Worm (Caenorhabditis elegans) whole organism, mixed stage, embryonic: Measurements from ENCODE around the gene lsd-1.
A peak's percentile ranks its signal among the peaks of the same experiment; 100 is the strongest.

Experiments used
- M03D4.4 ChIP-seq: sonication (generic microtip); optimal IDR thresholded peaks from 2 replicates; lab custom pipeline; 2017; ENCODE audit warnings: mild to moderate bottlenecking, missing genetic modification characterization, missing compliant biosample characterization
- bed-3 ChIP-seq: fragments of 200-800 bp; sonication (Bioruptor generic); optimal IDR thresholded peaks from 3 replicates; lab custom pipeline; 2018; ENCODE audit warnings: mild to moderate bottlenecking, missing genetic modification characterization, moderate library complexity, missing compliant biosample characterization
- blmp-1 ChIP-seq: fragments of 150-350 bp; optimal IDR thresholded peaks from 2 replicates; lab custom pipeline; 2014; ENCODE audit warnings: missing biosample characterization, missing genetic modification characterization
- ceh-39 ChIP-seq: fragments of 150-350 bp; optimal IDR thresholded peaks from 2 replicates; lab custom pipeline; 2014; ENCODE audit warnings: missing biosample characterization, missing genetic modification characterization
- ceh-43 ChIP-seq: fragments of 200-800 bp; sonication (Bioruptor generic); optimal IDR thresholded peaks from 2 replicates; lab custom pipeline; 2018; ENCODE audit warnings: mild to moderate bottlenecking, missing genetic modification characterization, moderate library complexity, missing compliant biosample characterization
- ceh-83 ChIP-seq: fragments of 200-800 bp; sonication (Bioruptor generic); optimal IDR thresholded peaks from 2 replicates; lab custom pipeline; 2018; ENCODE audit warnings: mild to moderate bottlenecking, missing genetic modification characterization, missing compliant biosample characterization
- ces-1 ChIP-seq: fragments of 150-350 bp; optimal IDR thresholded peaks from 2 replicates; lab custom pipeline; 2014; ENCODE audit warnings: missing biosample characterization, missing genetic modification reagents, missing genetic modification characterization
- cnd-1 ChIP-seq: fragments of 200-800 bp; sonication (Bioruptor generic); optimal IDR thresholded peaks from 2 replicates; lab custom pipeline; 2018; ENCODE audit warnings: mild to moderate bottlenecking, missing genetic modification characterization, missing compliant biosample characterization
- drap-1 ChIP-seq: fragments of 200-800 bp; sonication (Bioruptor generic); optimal IDR thresholded peaks from 3 replicates; lab custom pipeline; 2018; ENCODE audit warnings: mild to moderate bottlenecking, missing genetic modification characterization, missing compliant biosample characterization
- elt-1 ChIP-seq: sonication (generic microtip); optimal IDR thresholded peaks from 2 replicates; lab custom pipeline; 2017; ENCODE audit warnings: missing genetic modification characterization, mild to moderate bottlenecking, missing compliant biosample characterization, antibody characterized with exemption, moderate library complexity, borderline replicate concordance; ENCODE audit not compliant: insufficient read depth
- elt-3 ChIP-seq: fragments of 150-350 bp; optimal IDR thresholded peaks from 2 replicates; lab custom pipeline; 2014; ENCODE audit warnings: missing biosample characterization, missing genetic modification characterization
- flh-1 ChIP-seq: fragments of 200-800 bp; sonication (Bioruptor generic); optimal IDR thresholded peaks from 2 replicates; lab custom pipeline; 2018; ENCODE audit warnings: mild to moderate bottlenecking, missing genetic modification characterization, moderate library complexity, missing compliant biosample characterization
- ham-2 ChIP-seq: fragments of 200-800 bp; sonication (Bioruptor generic); optimal IDR thresholded peaks from 2 replicates; lab custom pipeline; 2018; ENCODE audit warnings: mild to moderate bottlenecking, missing genetic modification characterization, missing compliant biosample characterization
- hlh-1 ChIP-seq: fragments of 150-350 bp; optimal IDR thresholded peaks from 2 replicates; lab custom pipeline; 2014; ENCODE audit warnings: missing biosample characterization, missing genetic modification reagents, missing genetic modification characterization
- lin-13 ChIP-seq: fragments of 150-350 bp; optimal IDR thresholded peaks from 2 replicates; lab custom pipeline; 2014; ENCODE audit warnings: missing biosample characterization, missing genetic modification characterization
- lin-32 ChIP-seq: fragments of 200-800 bp; sonication (Bioruptor generic); optimal IDR thresholded peaks from 2 replicates; lab custom pipeline; 2018; ENCODE audit warnings: mild to moderate bottlenecking, missing genetic modification characterization, missing compliant biosample characterization
- mab-5 ChIP-seq: fragments of 150-350 bp; optimal IDR thresholded peaks from 2 replicates; lab custom pipeline; 2014; ENCODE audit warnings: missing biosample characterization, missing genetic modification characterization
- mep-1 ChIP-seq: fragments of 150-350 bp; optimal IDR thresholded peaks from 2 replicates; lab custom pipeline; 2017; ENCODE audit warnings: missing biosample characterization, missing genetic modification reagents, missing genetic modification characterization, inconsistent platforms
- mls-2 ChIP-seq: sonication (generic microtip); optimal IDR thresholded peaks from 2 replicates; lab custom pipeline; 2016; ENCODE audit warnings: mild to moderate bottlenecking, missing genetic modification characterization, moderate library complexity, missing compliant biosample characterization
- nhr-12 ChIP-seq: fragments of 150-350 bp; optimal IDR thresholded peaks from 2 replicates; lab custom pipeline; 2014; ENCODE audit warnings: missing biosample characterization, missing genetic modification characterization
- nhr-237 ChIP-seq: fragments of 150-350 bp; optimal IDR thresholded peaks from 2 replicates; lab custom pipeline; 2014; ENCODE audit warnings: missing biosample characterization, missing genetic modification characterization
- nhr-28 ChIP-seq: fragments of 150-350 bp; optimal IDR thresholded peaks from 2 replicates; lab custom pipeline; 2014; ENCODE audit warnings: missing biosample characterization, missing genetic modification characterization
- pha-4 ChIP-seq: fragments of 150-350 bp; optimal IDR thresholded peaks from 2 replicates; lab custom pipeline; 2018; ENCODE audit warnings: missing biosample characterization, missing genetic modification reagents, missing genetic modification characterization
- sem-2 ChIP-seq: fragments of 200-800 bp; sonication (Bioruptor generic); optimal IDR thresholded peaks from 2 replicates; lab custom pipeline; 2018; ENCODE audit warnings: mild to moderate bottlenecking, missing genetic modification characterization, missing compliant biosample characterization
- snpc-4 ChIP-seq: fragments of 150-350 bp; optimal IDR thresholded peaks from 2 replicates; lab custom pipeline; 2014; ENCODE audit warnings: missing biosample characterization, missing genetic modification characterization
- sptf-1 ChIP-seq: sonication (generic microtip); optimal IDR thresholded peaks from 2 replicates; lab custom pipeline; 2017; ENCODE audit warnings: mild to moderate bottlenecking, missing genetic modification characterization, moderate library complexity, missing compliant biosample characterization
- tbx-8 ChIP-seq: fragments of 200-800 bp; sonication (Bioruptor generic); optimal IDR thresholded peaks from 2 replicates; lab custom pipeline; 2018; ENCODE audit warnings: mild to moderate bottlenecking, missing genetic modification characterization, moderate library complexity, missing compliant biosample characterization
- unc-120 ChIP-seq: sonication (generic microtip); optimal IDR thresholded peaks from 2 replicates; lab custom pipeline; 2017; ENCODE audit warnings: missing genetic modification characterization, missing compliant biosample characterization; ENCODE audit not compliant: poor library complexity, severe bottlenecking
- unc-39 ChIP-seq: fragments of 150-350 bp; optimal IDR thresholded peaks from 2 replicates; lab custom pipeline; 2014; ENCODE audit warnings: missing biosample characterization, missing genetic modification characterization
- unc-62 ChIP-seq: fragments of 150-350 bp; optimal IDR thresholded peaks from 2 replicates; lab custom pipeline; 2014; ENCODE audit warnings: missing biosample characterization, missing genetic modification reagents, missing genetic modification characterization
- ztf-11 ChIP-seq: fragments of 150-350 bp; optimal IDR thresholded peaks from 2 replicates; lab custom pipeline; 2014; ENCODE audit warnings: missing biosample characterization, missing genetic modification characterization

lsd-1 gene

ce11 chrX:11965663-11966304 is 17.1 kb downstream of the lsd-1 start, which contains the start of gene sams-1:
Gene sams-1 (plus strand): TSS chrX:11965962.
- TF ChIP-seq ceh-43 (GFP tag; lab: Kevin White, UChicago) = no peak
- peak; percentile 75 for TF ChIP-seq elt-1

- TF ChIP-seq unc-39 (tag; lab: Kevin White, UChicago) = no peak
- no peak for TF ChIP-seq hlh-1
- TF ChIP-seq ceh-39 (tag; lab: Kevin White, UChicago) = no peak
- TF ChIP-seq nhr-28 (tag; lab: Kevin White, UChicago) = no peak
- TF ChIP-seq nhr-237 = no peak
- TF ChIP-seq bed-3 (GFP tag; lab: Kevin White, UChicago) = no peak
- TF ChIP-seq flh-1 (GFP tag; lab: Kevin White, UChicago) = no peak
- TF ChIP-seq ces-1 (GFP tag; lab: Kevin White, UChicago) = no peak
- no peak for TF ChIP-seq sem-2 (GFP tag; lab: Kevin White, UChicago)
- TF ChIP-seq, all 35 proteins: peak for 0
Observed at ce11 chrX:11967034-11967433, 18.4 kb downstream of the lsd-1 start.

ce11 chrX:11968024-11968598 is 19.5 kb downstream of the lsd-1 start:
- TF ChIP-seq cnd-1 (tag; lab: Kevin White, UChicago) = no peak
- TF ChIP-seq mls-2 (tag; lab: Kevin White, UChicago) = no peak
- no peak for TF ChIP-seq sptf-1 (tag; lab: Kevin White, UChicago)
- no peak for TF ChIP-seq nhr-237
- TF ChIP-seq unc-120 (tag; lab: Kevin White, UChicago) = no peak
- no peak for TF ChIP-seq ceh-39 (tag; lab: Kevin White, UChicago)
- TF ChIP-seq snpc-4 (tag; lab: Kevin White, UChicago) = no peak
- TF ChIP-seq hlh-1 = no peak
- no peak for TF ChIP-seq bed-3 (GFP tag; lab: Kevin White, UChicago)
- TF ChIP-seq tbx-8 (GFP tag; lab: Kevin White, UChicago) = no peak
- no peak for TF ChIP-seq pha-4
- TF ChIP-seq blmp-1 = no peak
- no peak for TF ChIP-seq ceh-43 (GFP tag; lab: Kevin White, UChicago)
- no peak for TF ChIP-seq mab-5
- no peak for TF ChIP-seq M03D4.4 (tag; lab: Kevin White, UChicago)
- no peak for TF ChIP-seq ztf-11 (tag; lab: Kevin White, UChicago)
- TF ChIP-seq, all 35 proteins: peak for 0

- TF ChIP-seq nhr-28 (tag; lab: Kevin White, UChicago) (no peak), ces-1 (GFP tag; lab: Kevin White, UChicago) (no peak), elt-3 (tag; lab: Kevin White, UChicago) (no peak), sptf-1 (tag; lab: Kevin White, UChicago) (no peak), mep-1 (tag; lab: Kevin White, UChicago) (no peak), flh-1 (GFP tag; lab: Kevin White, UChicago) (no peak), drap-1 (GFP tag; lab: Kevin White, UChicago) (no peak), nhr-12 (tag; lab: Kevin White, UChicago) (no peak), unc-120 (tag; lab: Kevin White, UChicago) (no peak), unc-39 (tag; lab: Kevin White, UChicago) (no peak), sem-2 (GFP tag; lab: Kevin White, UChicago) (no peak), nhr-237 (no peak), lin-13 (tag; lab: Kevin White, UChicago) (no peak), ceh-39 (tag; lab: Kevin White, UChicago) (no peak)
Observed at ce11 chrX:11969085-11969484, 20.4 kb downstream of the lsd-1 start.

- TF ChIP-seq ces-1 (GFP tag; lab: Kevin White, UChicago) = no peak
- no peak for TF ChIP-seq nhr-28 (tag; lab: Kevin White, UChicago)
- TF ChIP-seq elt-1 = no peak
- TF ChIP-seq elt-3 (tag; lab: Kevin White, UChicago) = no peak
Observed at ce11 chrX:11969554-11969953, 20.9 kb downstream of the lsd-1 start.

ce11 chrX:11971323-11971722 is 22.7 kb downstream of the lsd-1 start:
- TF ChIP-seq mep-1 (tag; lab: Kevin White, UChicago) (no peak), cnd-1 (tag; lab: Kevin White, UChicago) (no peak), drap-1 (GFP tag; lab: Kevin White, UChicago) (no peak), flh-1 (GFP tag; lab: Kevin White, UChicago) (no peak), elt-3 (tag; lab: Kevin White, UChicago) (no peak), unc-62 (no peak), mab-5 (no peak), ceh-83 (GFP tag; lab: Kevin White, UChicago) (no peak), ztf-11 (tag; lab: Kevin White, UChicago) (no peak), lin-32 (GFP tag; lab: Kevin White, UChicago) (no peak), elt-1 (no peak), ham-2 (GFP tag; lab: Kevin White, UChicago) (no peak)
